Fruit fly (Drosophila melanogaster): ENCODE measurements around the gene CG15449.

Gene CG15449

dm6 chrX:21064927-21065326 is 24.5 kb upstream of the CG15449 start (continued):
- TF ChIP-seq CG9139 (GFP tag; optimal IDR thresholded peaks at IDR 0.05): peak; percentile 81
- TF ChIP-seq CG6854 (GFP tag; optimal IDR thresholded peaks at IDR 0.05): peak; percentile 95
- peak; percentile 82 for TF ChIP-seq CG32006 (GFP tag; optimal IDR thresholded peaks at IDR 0.05)
- TF ChIP-seq dac (GFP tag; optimal IDR thresholded peaks at IDR 0.05): peak; percentile 60
- TF ChIP-seq spab (GFP tag; optimal IDR thresholded peaks at IDR 0.05): peak; percentile 78
- peak; percentile 95 for TF ChIP-seq CG6163 (GFP tag; IDR thresholded peaks at IDR 0.05)
- TF ChIP-seq fkh (GFP tag; optimal IDR thresholded peaks at IDR 0.05): peak; percentile 11
- peak; percentile 95 for TF ChIP-seq vri (GFP tag; optimal IDR thresholded peaks at IDR 0.05)
- peak; percentile 93 for TF ChIP-seq eg (GFP tag; IDR thresholded peaks at IDR 0.05)
- TF ChIP-seq CG16779 (tag; optimal IDR thresholded peaks at IDR 0.05): peak; percentile 85
- peak; percentile 75 for TF ChIP-seq Ets96B (tag; optimal IDR thresholded peaks at IDR 0.05)
- TF ChIP-seq Ets21C (GFP tag; optimal IDR thresholded peaks at IDR 0.05): peak; percentile 96
- peak; percentile 97 for TF ChIP-seq topi (GFP tag; optimal IDR thresholded peaks at IDR 0.05)
- TF ChIP-seq cyc (GFP tag; optimal IDR thresholded peaks at IDR 0.05): peak; percentile 97
- TF ChIP-seq CG11294 (GFP tag; IDR thresholded peaks at IDR 0.05): peak; percentile 83
- TF ChIP-seq CG6808 (GFP tag; optimal IDR thresholded peaks at IDR 0.05): peak; percentile 80
- TF ChIP-seq CG3032 (tag; optimal IDR thresholded peaks at IDR 0.05): peak; percentile 75
- peak; percentile 84 for TF ChIP-seq CG1621 (tag; optimal IDR thresholded peaks at IDR 0.05)
- TF ChIP-seq Eip75B (GFP tag; optimal IDR thresholded peaks at IDR 0.05): peak; percentile 92
- TF ChIP-seq CG11762 (GFP tag; optimal IDR thresholded peaks at IDR 0.05; ENCODE audit: insufficient read depth): peak; percentile 86
- TF ChIP-seq CG15336 (GFP tag; IDR thresholded peaks at IDR 0.05): peak; percentile 91
- TF ChIP-seq CG4318 (GFP tag; optimal IDR thresholded peaks at IDR 0.05): peak; percentile 65
- peak; percentile 80 for TF ChIP-seq CG6276 (GFP tag; optimal IDR thresholded peaks at IDR 0.05)
- peak; percentile 80 for TF ChIP-seq fd85E (GFP tag; optimal IDR thresholded peaks at IDR 0.05)
- peak; percentile 42 for TF ChIP-seq Hr38 (GFP tag; optimal IDR thresholded peaks at IDR 0.05)
- TF ChIP-seq CG11902 (GFP tag; optimal IDR thresholded peaks at IDR 0.05): peak; percentile 92
- peak; percentile 78 for TF ChIP-seq Gug (GFP tag; IDR thresholded peaks at IDR 0.05)
- peak; percentile 90 for TF ChIP-seq Hr4 (GFP tag; optimal IDR thresholded peaks at IDR 0.05)
- TF ChIP-seq Sox102F (GFP tag; optimal IDR thresholded peaks at IDR 0.05): peak; percentile 96

- TF ChIP-seq cyc (GFP tag; optimal IDR thresholded peaks at IDR 0.05): no peak
- TF ChIP-seq Sox15 (GFP tag; optimal IDR thresholded peaks at IDR 0.05): no peak
- TF ChIP-seq svp (GFP tag): peak; percentile 23
- TF ChIP-seq Blimp-1 (GFP tag; optimal IDR thresholded peaks at IDR 0.05): no peak
- no peak for TF ChIP-seq CG3032 (tag; optimal IDR thresholded peaks at IDR 0.05)
Measured at dm6 chrX:21060579-21060978, 20.2 kb upstream of the CG15449 start.

dm6 chrX:21058991-21059390 is 18.6 kb upstream of the CG15449 start:
- TF ChIP-seq fd59A (GFP tag; optimal IDR thresholded peaks at IDR 0.05) (peak; percentile 72), Sox15 (GFP tag; optimal IDR thresholded peaks at IDR 0.05) (peak; percentile 79), Met (GFP tag; optimal IDR thresholded peaks at IDR 0.05) (peak; percentile 91), Hr38 (GFP tag; optimal IDR thresholded peaks at IDR 0.05) (no peak), CG3919 (GFP tag; optimal IDR thresholded peaks at IDR 0.05) (peak; percentile 84), Ets96B (tag; optimal IDR thresholded peaks at IDR 0.05) (peak; percentile 65), Eip93F (GFP tag; optimal IDR thresholded peaks at IDR 0.05) (peak; percentile 14), CG9139 (GFP tag; optimal IDR thresholded peaks at IDR 0.05) (peak; percentile 14), CG15336 (GFP tag; IDR thresholded peaks at IDR 0.05) (peak; percentile 81), acj6 (GFP tag; optimal IDR thresholded peaks at IDR 0.05) (peak; percentile 87), Eip78C (GFP tag) (peak; percentile 97), Smox (GFP tag; optimal IDR thresholded peaks at IDR 0.05) (peak; percentile 89), CG11294 (GFP tag; IDR thresholded peaks at IDR 0.05) (peak; percentile 40; the same call in 1 of the 2 replicates), Ets21C (GFP tag; optimal IDR thresholded peaks at IDR 0.05) (peak; percentile 75), Sox14 (GFP tag; optimal IDR thresholded peaks at IDR 0.05) (peak; percentile 91), pdm3 (GFP tag; optimal IDR thresholded peaks at IDR 0.05) (peak; percentile 88), spab (GFP tag; optimal IDR thresholded peaks at IDR 0.05) (peak; percentile 56), Eip75B (GFP tag; optimal IDR thresholded peaks at IDR 0.05) (peak; percentile 87), CG32006 (GFP tag; optimal IDR thresholded peaks at IDR 0.05) (peak; percentile 84), Blimp-1 (GFP tag; optimal IDR thresholded peaks at IDR 0.05) (peak; percentile 59), Sox102F (GFP tag; optimal IDR thresholded peaks at IDR 0.05) (peak; percentile 88), lz (GFP tag; optimal IDR thresholded peaks at IDR 0.05) (peak; percentile 91), Gug (GFP tag; IDR thresholded peaks at IDR 0.05) (peak; percentile 48; the same call in 1 of the 2 replicates), CG31627 (GFP tag; optimal IDR thresholded peaks at IDR 0.05) (peak; percentile 89), CG3032 (tag; optimal IDR thresholded peaks at IDR 0.05) (peak; percentile 63), Lpt (GFP tag; optimal IDR thresholded peaks at IDR 0.05) (peak; percentile 79), cyc (GFP tag; optimal IDR thresholded peaks at IDR 0.05) (peak; percentile 88), fd85E (GFP tag; optimal IDR thresholded peaks at IDR 0.05) (peak; percentile 66), salr (GFP tag; optimal IDR thresholded peaks at IDR 0.05) (peak; percentile 49 to 62), CG8632 (GFP tag; optimal IDR thresholded peaks at IDR 0.05) (peak; percentile 87), CG16779 (tag; optimal IDR thresholded peaks at IDR 0.05) (peak; percentile 65)
